Fruit fly (Drosophila melanogaster) whole organism, embryonic: ENCODE results near the gene CG7518.

Source experiments
- BEAF-32 ChIP-seq: fragments of 200-800 bp; sonication (Bioruptor generic); optimal IDR thresholded peaks from 3 replicates; lab custom pipeline; 2017; ENCODE audit warnings: missing biosample characterization, missing genetic modification characterization, mild to moderate bottlenecking, moderate library complexity, missing genetic modification reagents
- Bteb2 ChIP-seq: fragments of 200-800 bp; sonication (Bioruptor generic); optimal IDR thresholded peaks from 2 replicates; lab custom pipeline; 2016; ENCODE audit warnings: missing biosample characterization, missing genetic modification characterization
- CG12104 ChIP-seq: fragments of 200-800 bp; sonication (Bioruptor generic); optimal IDR thresholded peaks from 3 replicates; lab custom pipeline; 2016; ENCODE audit warnings: missing biosample characterization, missing genetic modification characterization
- CG1233 ChIP-seq: fragments of 200-800 bp; sonication (Bioruptor generic); optimal IDR thresholded peaks from 4 replicates; lab custom pipeline; 2018; ENCODE audit warnings: missing biosample characterization, mild to moderate bottlenecking, missing genetic modification characterization
- CG12942 ChIP-seq: fragments of 200-800 bp; sonication (Bioruptor generic); optimal IDR thresholded peaks from 3 replicates; lab custom pipeline; 2016; ENCODE audit warnings: missing biosample characterization, missing genetic modification characterization
- CG13287 ChIP-seq: fragments of 200-800 bp; sonication (Bioruptor generic); IDR thresholded peaks from 2 replicates; pipeline ENCODE4 v1.3.6; 2022; ENCODE audit warnings: missing biosample characterization, missing genetic modification characterization; ENCODE audit not compliant: partially characterized antibody
- CG15514 ChIP-seq: fragments of 200-800 bp; sonication (Bioruptor generic); optimal IDR thresholded peaks from 3 replicates; lab custom pipeline; 2017; ENCODE audit warnings: missing biosample characterization, missing genetic modification characterization, mild to moderate bottlenecking, moderate library complexity, missing genetic modification reagents
- CG15601 ChIP-seq: fragments of 200-800 bp; sonication (Bioruptor generic); optimal IDR thresholded peaks from 3 replicates; lab custom pipeline; 2019; ENCODE audit warnings: missing biosample characterization, mild to moderate bottlenecking, missing genetic modification characterization, moderate library complexity
- CG17359 ChIP-seq: fragments of 200-800 bp; sonication (Bioruptor generic); optimal IDR thresholded peaks from 3 replicates; lab custom pipeline; 2018; ENCODE audit warnings: missing biosample characterization, mild to moderate bottlenecking, missing genetic modification characterization, moderate library complexity
- CG18599 ChIP-seq: fragments of 200-800 bp; sonication (Bioruptor generic); optimal IDR thresholded peaks from 3 replicates; lab custom pipeline; 2017; ENCODE audit warnings: missing biosample characterization, missing genetic modification characterization, mild to moderate bottlenecking, moderate library complexity, missing genetic modification reagents
- CG2116 ChIP-seq: fragments of 200-800 bp; sonication (Bioruptor generic); optimal IDR thresholded peaks from 3 replicates; lab custom pipeline; 2018; ENCODE audit warnings: missing biosample characterization, mild to moderate bottlenecking, missing genetic modification characterization
- CG2875 ChIP-seq: fragments of 200-800 bp; sonication (Bioruptor generic); optimal IDR thresholded peaks from 2 replicates; lab custom pipeline; 2017; ENCODE audit warnings: missing biosample characterization, mild to moderate bottlenecking, missing genetic modification characterization, missing genetic modification reagents
- CG31365 ChIP-seq: fragments of 200-800 bp; sonication (Bioruptor generic); optimal IDR thresholded peaks from 2 replicates; lab custom pipeline; 2018; ENCODE audit warnings: missing biosample characterization, mild to moderate bottlenecking, missing genetic modification characterization
- CG3163 ChIP-seq: fragments of 200-800 bp; sonication (Bioruptor generic); optimal IDR thresholded peaks from 3 replicates; lab custom pipeline; 2016; ENCODE audit warnings: missing biosample characterization, missing genetic modification characterization
- CG34376 ChIP-seq: fragments of 200-800 bp; sonication (Bioruptor generic); optimal IDR thresholded peaks from 2 replicates; lab custom pipeline; 2018; ENCODE audit warnings: missing biosample characterization, mild to moderate bottlenecking, missing genetic modification characterization
- CG4424 ChIP-seq: fragments of 200-800 bp; sonication (Bioruptor generic); optimal IDR thresholded peaks from 3 replicates; lab custom pipeline; 2016; ENCODE audit warnings: missing biosample characterization, missing genetic modification characterization
- CG6791 ChIP-seq: fragments of 200-800 bp; sonication (Bioruptor generic); IDR thresholded peaks from 3 replicates; pipeline ENCODE4 v1.3.6; 2022; ENCODE audit warnings: missing biosample characterization, missing genetic modification characterization; ENCODE audit not compliant: partially characterized antibody
- CG7271 ChIP-seq: fragments of 200-800 bp; sonication (Bioruptor generic); optimal IDR thresholded peaks from 2 replicates; lab custom pipeline; 2018; ENCODE audit warnings: missing biosample characterization, mild to moderate bottlenecking, missing genetic modification characterization, moderate library complexity
- CG7357 ChIP-seq: fragments of 200-800 bp; sonication (Bioruptor generic); IDR thresholded peaks from 3 replicates; pipeline ENCODE4 v1.3.6; 2022; ENCODE audit warnings: missing biosample characterization, missing genetic modification characterization
- CrebB ChIP-seq: fragments of 200-800 bp; sonication (Bioruptor generic); optimal IDR thresholded peaks from 3 replicates; lab custom pipeline; 2018; ENCODE audit warnings: missing biosample characterization, mild to moderate bottlenecking, missing genetic modification characterization
- D ChIP-seq, 2 experiments: fragments of 200-800 bp in 1 of 2; fragments of >200 bp in 1 of 2; sonication (Bioruptor generic) in 1 of 2; optimal IDR thresholded peaks; 2 replicates in 1 of 2; 3 replicates in 1 of 2; lab custom pipeline; 2017; ENCODE audit warnings: mild to moderate bottlenecking in 1 of 2, missing biosample characterization in 1 of 2, missing genetic modification characterization in 1 of 2, missing genetic modification reagents in 1 of 2
- Dek ChIP-seq: fragments of 200-800 bp; sonication (Bioruptor generic); optimal IDR thresholded peaks from 3 replicates; lab custom pipeline; 2019; ENCODE audit warnings: missing biosample characterization, mild to moderate bottlenecking, missing genetic modification characterization, moderate library complexity
- Drgx ChIP-seq: fragments of 200-800 bp; sonication (Bioruptor generic); IDR thresholded peaks from 2 replicates; pipeline ENCODE4 v1.3.6; 2022; ENCODE audit warnings: missing biosample characterization, missing genetic modification characterization
- Ets65A ChIP-seq: fragments of 200-800 bp; sonication (Bioruptor generic); peaks from one replicate; lab custom pipeline; 2016; ENCODE audit warnings: missing biosample characterization, missing genetic modification characterization
- Mes4 ChIP-seq: fragments of 200-800 bp; sonication (Bioruptor generic); optimal IDR thresholded peaks from 2 replicates; lab custom pipeline; 2016; ENCODE audit warnings: missing biosample characterization, missing genetic modification characterization
- NfI ChIP-seq: fragments of 200-800 bp; sonication (Bioruptor generic); optimal IDR thresholded peaks from 3 replicates; lab custom pipeline; 2018; ENCODE audit warnings: missing biosample characterization, mild to moderate bottlenecking, missing genetic modification characterization, moderate library complexity
- YL-1 ChIP-seq: fragments of 200-800 bp; sonication (Bioruptor generic); optimal IDR thresholded peaks from 3 replicates; lab custom pipeline; 2017; ENCODE audit warnings: missing biosample characterization, mild to moderate bottlenecking, missing genetic modification characterization
- abd-A ChIP-seq: fragments of 200-800 bp; sonication (Bioruptor generic); optimal IDR thresholded peaks from 3 replicates; lab custom pipeline; 2019; ENCODE audit warnings: missing biosample characterization, mild to moderate bottlenecking, missing genetic modification characterization, moderate library complexity
- ac ChIP-seq: fragments of 200-800 bp; sonication (Bioruptor generic); optimal IDR thresholded peaks from 3 replicates; lab custom pipeline; 2017; ENCODE audit warnings: missing biosample characterization, mild to moderate bottlenecking, missing genetic modification characterization
- ato ChIP-seq: fragments of 200-800 bp; sonication (Bioruptor generic); IDR thresholded peaks from 2 replicates; pipeline ENCODE4 v1.3.6; 2022; ENCODE audit warnings: missing biosample characterization, missing genetic modification characterization; ENCODE audit not compliant: partially characterized antibody
- az2 ChIP-seq: fragments of 200-800 bp; sonication (Bioruptor generic); optimal IDR thresholded peaks from 3 replicates; lab custom pipeline; 2016; ENCODE audit warnings: missing biosample characterization, missing genetic modification characterization
- chinmo ChIP-seq: fragments of 200-800 bp; sonication (Bioruptor generic); IDR thresholded peaks from 4 replicates; pipeline ENCODE4 v1.3.6; 2022; ENCODE audit warnings: missing biosample characterization, missing genetic modification characterization; ENCODE audit not compliant: partially characterized antibody
- corto ChIP-seq: fragments of 200-800 bp; sonication (Bioruptor generic); optimal IDR thresholded peaks from 2 replicates; lab custom pipeline; 2016; ENCODE audit warnings: missing biosample characterization, mild to moderate bottlenecking, missing genetic modification characterization, moderate library complexity
- crp ChIP-seq, 2 experiments: fragments of 200-800 bp; sonication (Bioruptor generic); optimal IDR thresholded peaks; 2 replicates in 1 of 2; 3 replicates in 1 of 2; lab custom pipeline; 2017; ENCODE audit warnings: missing biosample characterization in 2 of 2, missing genetic modification characterization in 2 of 2, mild to moderate bottlenecking in 1 of 2, moderate library complexity in 1 of 2
- da ChIP-seq: fragments of 200-800 bp; sonication (Bioruptor generic); optimal IDR thresholded peaks from 2 replicates; lab custom pipeline; 2016; ENCODE audit warnings: missing biosample characterization, missing genetic modification characterization
- exex ChIP-seq: fragments of 200-800 bp; sonication (Bioruptor generic); optimal IDR thresholded peaks from 4 replicates; lab custom pipeline; 2018; ENCODE audit warnings: missing biosample characterization, mild to moderate bottlenecking, missing genetic modification characterization, moderate library complexity
- lola ChIP-seq, 3 experiments: fragments of >200 bp in 2 of 3; fragments of 200-800 bp in 1 of 3; sonication (Bioruptor generic) in 1 of 3; optimal IDR thresholded peaks; 2 replicates each; lab custom pipeline; 2017 to 2019; ENCODE audit warnings: missing biosample characterization in 3 of 3, missing genetic modification characterization in 3 of 3, mild to moderate bottlenecking in 1 of 3, moderate library complexity in 1 of 3
- phol ChIP-seq: fragments of 200-800 bp; sonication (Bioruptor generic); optimal IDR thresholded peaks from 3 replicates; lab custom pipeline; 2018; ENCODE audit warnings: missing biosample characterization, mild to moderate bottlenecking, missing genetic modification characterization, moderate library complexity
- pzg ChIP-seq: fragments of 200-800 bp; sonication (Bioruptor generic); optimal IDR thresholded peaks from 3 replicates; lab custom pipeline; 2018; ENCODE audit warnings: missing biosample characterization, mild to moderate bottlenecking, missing genetic modification characterization, moderate library complexity
- ranshi ChIP-seq: fragments of 200-800 bp; sonication (Bioruptor generic); IDR thresholded peaks from 2 replicates; pipeline ENCODE4 v1.3.6; 2022; ENCODE audit warnings: missing biosample characterization, missing genetic modification characterization
- sens ChIP-seq: fragments of 200-800 bp; sonication (Bioruptor generic); peaks from one replicate; lab custom pipeline; 2016; ENCODE audit warnings: missing biosample characterization, missing genetic modification characterization
- sr ChIP-seq: fragments of 200-800 bp; sonication (Bioruptor generic); IDR thresholded peaks from 3 replicates; pipeline ENCODE4 v1.3.6; 2022; ENCODE audit warnings: missing biosample characterization, missing genetic modification characterization
- vnd ChIP-seq: fragments of 200-800 bp; sonication (Bioruptor generic); IDR thresholded peaks from 3 replicates; pipeline ENCODE4 v1.3.6; 2022; ENCODE audit warnings: missing biosample characterization, missing genetic modification characterization; ENCODE audit not compliant: partially characterized antibody
- vvl ChIP-seq: fragments of 200-800 bp; sonication (Bioruptor generic); IDR thresholded peaks from 2 replicates; pipeline ENCODE4 v1.3.6; 2022; ENCODE audit warnings: missing biosample characterization, missing genetic modification characterization
- wek ChIP-seq: fragments of 200-800 bp; sonication (Bioruptor generic); optimal IDR thresholded peaks from 3 replicates; lab custom pipeline; 2018; ENCODE audit warnings: missing biosample characterization, mild to moderate bottlenecking, missing genetic modification characterization, moderate library complexity
- zfh2 ChIP-seq: fragments of 200-800 bp; sonication (Bioruptor generic); optimal IDR thresholded peaks from 2 replicates; lab custom pipeline; 2016; ENCODE audit warnings: missing biosample characterization, missing genetic modification characterization

CG7518 gene

DNA sequence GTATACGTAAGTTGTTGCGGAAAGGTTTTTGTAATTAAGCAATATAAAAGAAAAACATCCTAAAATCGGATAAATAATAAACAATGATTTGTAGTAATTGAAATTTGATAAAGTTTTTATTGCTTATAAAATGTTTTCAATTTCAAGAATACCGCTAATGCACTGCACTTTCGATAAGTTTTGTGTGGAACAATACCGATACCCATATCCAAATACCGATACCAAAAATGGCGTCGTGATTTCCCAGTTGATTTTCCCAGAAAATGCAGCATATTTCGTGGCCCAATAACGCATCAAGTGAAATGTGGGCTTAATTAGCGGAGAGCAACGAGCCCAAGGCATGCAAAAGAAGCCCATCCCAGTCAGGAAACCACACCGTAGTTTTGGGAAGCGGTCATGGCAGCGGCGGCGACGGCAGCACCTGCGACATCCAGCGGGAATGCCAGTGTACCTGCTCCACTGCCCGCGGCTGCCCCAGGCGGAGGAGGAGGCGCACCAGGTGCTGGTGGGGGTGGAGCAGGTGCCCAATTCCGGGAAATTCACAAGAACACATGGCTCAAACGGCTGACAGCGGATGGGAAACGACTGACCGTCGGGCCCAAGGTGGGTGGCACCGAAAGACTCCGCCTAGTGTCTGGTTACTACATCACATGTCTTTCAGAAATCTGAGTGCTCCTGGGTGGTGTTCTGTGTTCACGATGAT, 11.9 kb upstream of the CG7518 start, which contains the start of gene CG31342 (continued):
- TF ChIP-seq Bteb2 (peak; percentile 37), CG6791 (GFP tag; lab: Robert Waterston, UW) (peak; percentile 59; the same call in 2 of the 3 replicates), ac (GFP tag; lab: Kevin White, UChicago) (no peak), BEAF-32 (GFP tag; lab: Kevin White, UChicago) (peak; percentile 76), CG12942 (GFP tag; lab: Kevin White, UChicago) (no peak), CG1233 (GFP tag; lab: Kevin White, UChicago) (no peak), CG7357 (GFP tag; lab: Robert Waterston, UW) (no peak), CG2875 (GFP tag; lab: Kevin White, UChicago) (no peak), wek (GFP tag; lab: Kevin White, UChicago) (peak; percentile 98), zfh2 (peak; percentile 1), lola (GFP tag; optimal IDR thresholded peaks at IDR 0.05; lab: Kevin White, UChicago) (peak in 1 of 3 experiments; percentile 58), az2 (GFP tag; lab: Kevin White, UChicago) (peak; percentile 42), da (GFP tag; lab: Kevin White, UChicago) (peak; percentile 7), sens (GFP tag; lab: Kevin White, UChicago) (peak; percentile 94), D (optimal IDR thresholded peaks at IDR 0.05; lab: Kevin White, UChicago) (no peak), D (GFP tag; optimal IDR thresholded peaks at IDR 0.05; lab: Kevin White, UChicago) (no peak), CG4424 (GFP tag; lab: Kevin White, UChicago) (no peak), CrebB (tag; lab: Kevin White, UChicago) (peak; percentile 14), CG34376 (GFP tag; lab: Kevin White, UChicago) (peak; percentile 38), pzg (GFP tag; lab: Kevin White, UChicago) (peak; percentile 44), chinmo (0 out of 4 replicates have a peak, but pooled peaks have one; percentile 58), CG13287 (GFP tag; lab: Robert Waterston, UW) (peak; percentile 76), CG17359 (tag; lab: Kevin White, UChicago) (peak; percentile 55), sr (0 out of 3 replicates have a peak, but pooled peaks have one; percentile 21), ato (GFP tag; lab: Robert Waterston, UW) (peak; percentile 23; the same call in 1 of the 2 replicates), YL-1 (GFP tag; lab: Kevin White, UChicago) (peak; percentile 88), CG15601 (tag; lab: Kevin White, UChicago) (peak; percentile 56), ranshi (peak; percentile 40; the same call in 1 of the 2 replicates), phol (peak; percentile 99), abd-A (tag; lab: Kevin White, UChicago) (no peak), CG18599 (GFP tag; lab: Kevin White, UChicago) (no peak), exex (no peak), crp (GFP tag; optimal IDR thresholded peaks at IDR 0.05; lab: Kevin White, UChicago) (no peak), corto (GFP tag; lab: Kevin White, UChicago) (no peak), Mes4 (GFP tag; lab: Kevin White, UChicago) (no peak), CG3163 (no peak), Dek (tag; lab: Kevin White, UChicago) (peak; percentile 7), CG7271 (tag; lab: Kevin White, UChicago) (peak; percentile 50), CG12104 (GFP tag; lab: Kevin White, UChicago) (peak; percentile 24), CG2116 (GFP tag; lab: Kevin White, UChicago) (peak; percentile 75), CG15514 (peak; percentile 52), Drgx (0 out of 2 replicates have a peak, but pooled peaks have one; percentile 28), vvl (GFP tag; lab: Robert Waterston, UW) (peak; percentile 63; the same call in 1 of the 2 replicates), vnd (GFP tag; lab: Robert Waterston, UW) (peak; percentile 45), Ets65A (GFP tag; lab: Kevin White, UChicago) (no peak), CG31365 (no peak), NfI (GFP tag; lab: Kevin White, UChicago) (peak; percentile 19)
